Worm (Caenorhabditis elegans): ENCODE data around the gene nekl-4.

DNA sequence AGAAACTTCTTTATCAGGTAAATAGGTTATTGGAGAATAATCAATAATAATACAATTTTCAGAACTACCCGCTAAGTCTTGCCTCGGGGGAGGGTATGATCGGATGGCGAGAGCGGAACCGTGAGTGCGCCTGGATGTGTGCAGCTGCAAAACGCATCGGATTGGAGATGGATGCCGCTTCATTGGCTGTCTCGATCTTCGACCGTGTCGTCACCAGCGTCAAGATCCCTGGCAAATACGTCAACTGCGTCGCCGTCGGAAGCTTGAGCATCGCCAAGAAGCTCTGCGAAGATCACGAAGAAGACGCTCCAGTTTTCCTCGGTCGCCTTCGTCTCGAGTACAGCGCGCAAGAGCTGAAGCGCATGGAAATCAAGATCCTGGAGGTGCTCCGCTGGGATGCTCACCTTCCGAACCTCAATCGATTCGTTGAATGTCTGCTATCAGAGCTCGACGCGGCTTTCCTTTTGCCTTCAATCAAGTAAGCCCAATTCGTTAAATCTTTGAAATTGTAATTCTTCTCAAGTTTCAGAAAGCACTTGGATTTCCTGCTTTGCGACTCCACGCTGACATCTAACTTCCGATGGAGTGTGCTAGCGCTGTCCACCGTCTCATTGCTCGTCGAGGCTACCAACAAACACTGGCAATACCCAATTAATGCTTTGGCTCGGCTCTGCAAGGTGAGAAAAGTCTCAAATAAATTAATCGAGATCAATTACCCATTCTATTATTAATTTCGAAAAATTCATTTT is 12.4 kb downstream of the nekl-4 start:
- TF ChIP-seq snpc-4 (tag; optimal IDR thresholded peaks at IDR 0.05) = no peak
- TF ChIP-seq unc-39 (tag; optimal IDR thresholded peaks at IDR 0.05) = no peak

All from whole organism, mixed stage, embryonic.